Fruit fly (Drosophila melanogaster) whole organism, pupa: ENCODE data around the gene CG14742.

ENCODE experiments used
- CG13204 ChIP-seq: fragments of 200-800 bp; sonication (Bioruptor generic); optimal IDR thresholded peaks from 2 replicates; lab custom pipeline; 2018; ENCODE audit warnings: missing biosample characterization, mild to moderate bottlenecking, missing genetic modification characterization, moderate library complexity
- CG32121 ChIP-seq: fragments of 200-800 bp; sonication (Bioruptor generic); IDR thresholded peaks from 2 replicates; pipeline ENCODE4 v1.3.6; 2022; ENCODE audit warnings: missing biosample characterization, missing genetic modification characterization
- CG4496 ChIP-seq: fragments of 200-800 bp; sonication (Bioruptor generic); IDR thresholded peaks from 3 replicates; pipeline ENCODE4 v1.3.6; 2022; ENCODE audit warnings: missing biosample characterization, missing genetic modification characterization
- CG8159 ChIP-seq: fragments of 200-800 bp; sonication (Bioruptor generic); optimal IDR thresholded peaks from 3 replicates; lab custom pipeline; 2018; ENCODE audit warnings: missing biosample characterization, mild to moderate bottlenecking, missing genetic modification characterization, moderate library complexity
- CG8301 ChIP-seq: fragments of 200-800 bp; sonication (Bioruptor generic); optimal IDR thresholded peaks from 2 replicates; lab custom pipeline; 2018; ENCODE audit warnings: missing biosample characterization, mild to moderate bottlenecking, missing genetic modification characterization
- CG9948 ChIP-seq: fragments of 200-800 bp; sonication (Bioruptor generic); optimal IDR thresholded peaks from 2 replicates; lab custom pipeline; 2018; ENCODE audit warnings: missing biosample characterization, mild to moderate bottlenecking, missing genetic modification characterization, moderate library complexity
- Pif1B ChIP-seq: fragments of 200-800 bp; sonication (Bioruptor generic); optimal IDR thresholded peaks from 3 replicates; lab custom pipeline; 2016; ENCODE audit warnings: missing biosample characterization, missing genetic modification characterization
- Snoo ChIP-seq: fragments of 200-800 bp; sonication (Bioruptor generic); optimal IDR thresholded peaks from 3 replicates; lab custom pipeline; 2017; ENCODE audit warnings: missing biosample characterization, mild to moderate bottlenecking, missing genetic modification characterization, inconsistent platforms
- gl ChIP-seq: fragments of 200-800 bp; sonication (Bioruptor generic); optimal IDR thresholded peaks from 2 replicates; lab custom pipeline; 2018; ENCODE audit warnings: missing biosample characterization, mild to moderate bottlenecking, missing genetic modification characterization

DNA sequence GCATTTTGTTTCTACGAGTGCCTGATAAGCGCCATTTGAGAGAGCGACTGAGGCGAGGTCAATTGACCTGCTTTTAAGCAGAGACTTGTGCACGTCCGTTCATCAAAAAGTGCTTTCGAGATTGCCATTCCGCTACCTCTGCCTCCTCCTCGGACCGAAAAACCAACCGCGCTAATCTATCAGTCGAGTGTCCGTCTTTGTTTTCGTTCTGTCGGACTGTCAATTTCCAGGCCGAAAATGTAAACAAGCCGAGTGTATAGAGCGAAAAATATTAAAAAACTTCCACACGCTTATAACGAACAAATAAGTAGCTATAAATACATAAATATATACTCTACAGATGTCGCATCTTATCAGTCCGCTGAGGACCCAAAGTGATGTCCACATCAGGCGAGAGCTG, 44.7 kb downstream of the CG14742 start:
- TF ChIP-seq CG13204 (GFP tag; lab: Kevin White, UChicago) (no peak), Pif1B (no peak), CG8159 (tag; lab: Kevin White, UChicago) (no peak), CG32121 (GFP tag; lab: Robert Waterston, UW) (no peak), Snoo (no peak), CG8301 (no peak), CG9948 (tag; lab: Kevin White, UChicago) (no peak), CG4496 (no peak), gl (tag; lab: Kevin White, UChicago) (no peak)
